Fruit fly (Drosophila melanogaster) whole organism, wandering third instar larva: Measurements from ENCODE around the gene CG12118.

Experiments
- Abd-B ChIP-seq: fragments of >200 bp; optimal IDR thresholded peaks from 2 replicates; lab custom pipeline; 2017; ENCODE audit warnings: missing biosample characterization, missing genetic modification characterization
- CG32264 ChIP-seq: fragments of 200-800 bp; sonication (Bioruptor generic); optimal IDR thresholded peaks from 2 replicates; lab custom pipeline; 2016; ENCODE audit warnings: missing biosample characterization, missing genetic modification characterization
- CG9705 ChIP-seq: fragments of 200-800 bp; sonication (Bioruptor generic); optimal IDR thresholded peaks from 2 replicates; lab custom pipeline; 2018; ENCODE audit warnings: missing biosample characterization, mild to moderate bottlenecking, missing genetic modification characterization
- CrebA ChIP-seq: fragments of 200-800 bp; sonication (Bioruptor generic); optimal IDR thresholded peaks from 2 replicates; lab custom pipeline; 2016; ENCODE audit warnings: missing biosample characterization, mild to moderate bottlenecking, missing genetic modification characterization, borderline replicate concordance
- Dfd ChIP-seq: fragments of >200 bp; optimal IDR thresholded peaks from 2 replicates; lab custom pipeline; 2017; ENCODE audit warnings: missing biosample characterization, missing genetic modification characterization
- Dif ChIP-seq: fragments of 200-275, 200-300 bp; sonication (Bioruptor generic); optimal IDR thresholded peaks from 2 replicates; lab custom pipeline; 2018; ENCODE audit warnings: missing biosample characterization, missing genetic modification characterization; ENCODE audit not compliant: partially characterized antibody
- GATAd ChIP-seq: sonication (Bioruptor generic); optimal IDR thresholded peaks from 2 replicates; lab custom pipeline; 2016; ENCODE audit warnings: missing biosample characterization, missing genetic modification characterization
- HLH106 ChIP-seq: fragments of 200-800 bp; optimal IDR thresholded peaks from 3 replicates; lab custom pipeline; 2019; ENCODE audit warnings: missing biosample characterization, mild to moderate bottlenecking, missing genetic modification characterization, moderate library complexity
- Hnf4 ChIP-seq: fragments of 200-800 bp; sonication (Bioruptor generic); optimal IDR thresholded peaks from 2 replicates; lab custom pipeline; 2016; ENCODE audit warnings: missing biosample characterization, mild to moderate bottlenecking, missing genetic modification characterization
- Hr78 ChIP-seq: fragments of >200 bp; optimal IDR thresholded peaks from 2 replicates; lab custom pipeline; 2017; ENCODE audit warnings: missing biosample characterization, missing genetic modification characterization
- Hr83 ChIP-seq: fragments of 200-300 bp; sonication (Bioruptor generic); optimal IDR thresholded peaks from 2 replicates; lab custom pipeline; 2016; ENCODE audit warnings: missing biosample characterization, mild to moderate bottlenecking, missing genetic modification characterization, moderate library complexity; ENCODE audit not compliant: poor library complexity, severe bottlenecking
- Jra ChIP-seq: sonication (Bioruptor generic); optimal IDR thresholded peaks from 2 replicates; lab custom pipeline; 2016; ENCODE audit warnings: missing biosample characterization, missing genetic modification characterization
- Mio ChIP-seq: sonication (Bioruptor generic); optimal IDR thresholded peaks from 2 replicates; lab custom pipeline; 2016; ENCODE audit warnings: missing biosample characterization, missing genetic modification characterization
- Myc ChIP-seq: fragments of >200 bp; optimal IDR thresholded peaks from 2 replicates; lab custom pipeline; 2017
- N ChIP-seq: fragments of >200 bp; optimal IDR thresholded peaks from 2 replicates; lab custom pipeline; 2018; ENCODE audit warnings: missing biosample characterization, missing external identifiers, missing genetic modification characterization
- OdsH ChIP-seq: fragments of 200-800 bp; sonication (Bioruptor generic); optimal IDR thresholded peaks from 2 replicates; lab custom pipeline; 2016; ENCODE audit warnings: missing biosample characterization, mild to moderate bottlenecking, missing genetic modification characterization
- Rel ChIP-seq, 2 experiments: fragments of 200-800 bp; sonication (Bioruptor generic) in 1 of 2; optimal IDR thresholded peaks; 2 replicates in 1 of 2; 3 replicates in 1 of 2; lab custom pipeline; 2016 to 2019; ENCODE audit warnings: mild to moderate bottlenecking in 2 of 2, missing biosample characterization in 2 of 2, missing genetic modification characterization in 2 of 2, moderate library complexity in 1 of 2
- Sp1 ChIP-seq: fragments of 200-800 bp; sonication (Bioruptor generic); optimal IDR thresholded peaks from 3 replicates; lab custom pipeline; 2019; ENCODE audit warnings: missing biosample characterization, mild to moderate bottlenecking, missing genetic modification characterization, moderate library complexity
- Vsx2 ChIP-seq: fragments of 200-300, 225-300 bp; sonication (Bioruptor generic); optimal IDR thresholded peaks from 2 replicates; lab custom pipeline; 2018; ENCODE audit warnings: missing biosample characterization, missing genetic modification characterization; ENCODE audit not compliant: partially characterized antibody
- br ChIP-seq: fragments of 200-800 bp; sonication (Bioruptor generic); optimal IDR thresholded peaks from 2 replicates; lab custom pipeline; 2016; ENCODE audit warnings: missing biosample characterization, missing genetic modification characterization
- brk ChIP-seq: fragments of 200-800 bp; sonication (Bioruptor generic); optimal IDR thresholded peaks from 2 replicates; lab custom pipeline; 2016; ENCODE audit warnings: missing biosample characterization, mild to moderate bottlenecking, missing genetic modification characterization
- dl ChIP-seq, 2 experiments: fragments of 175-275, 200-275 bp in 1 of 2; fragments of 200-275 bp in 1 of 2; sonication (Bioruptor generic); optimal IDR thresholded peaks; lab custom pipeline; 2018; ENCODE audit warnings: mild to moderate bottlenecking in 2 of 2, missing biosample characterization in 2 of 2, missing genetic modification characterization in 2 of 2, moderate library complexity in 2 of 2; ENCODE audit not compliant: partially characterized antibody in 2 of 2, insufficient read depth in 1 of 2
- dmrt93B ChIP-seq: fragments of 200-800 bp; sonication (Bioruptor generic); optimal IDR thresholded peaks from 2 replicates; lab custom pipeline; 2018; ENCODE audit warnings: missing biosample characterization, mild to moderate bottlenecking, missing genetic modification characterization
- dsf ChIP-seq: sonication (Bioruptor generic); optimal IDR thresholded peaks from 2 replicates; lab custom pipeline; 2016; ENCODE audit warnings: missing biosample characterization, missing genetic modification characterization, borderline replicate concordance
- ey ChIP-seq: fragments of 200-800 bp; sonication (Bioruptor generic); optimal IDR thresholded peaks from 2 replicates; lab custom pipeline; 2016; ENCODE audit warnings: missing biosample characterization, missing genetic modification characterization
- foxo ChIP-seq, 2 experiments: fragments of 200-800 bp; sonication (Bioruptor generic); optimal IDR thresholded peaks; 2 replicates in 1 of 2; 3 replicates in 1 of 2; lab custom pipeline; 2016 to 2017; ENCODE audit warnings: missing biosample characterization in 2 of 2, missing genetic modification characterization in 2 of 2
- fru ChIP-seq: fragments of 200-800 bp; sonication (Bioruptor generic); optimal IDR thresholded peaks from 3 replicates; lab custom pipeline; 2016; ENCODE audit warnings: missing biosample characterization, mild to moderate bottlenecking, missing genetic modification characterization
- h ChIP-seq: fragments of 200-800 bp; sonication (Bioruptor generic); optimal IDR thresholded peaks from 3 replicates; lab custom pipeline; 2016; ENCODE audit warnings: missing biosample characterization, mild to moderate bottlenecking, missing genetic modification characterization
- jim ChIP-seq: fragments of 175-275, 200-325 bp; sonication (Bioruptor generic); optimal IDR thresholded peaks from 2 replicates; lab custom pipeline; 2016; ENCODE audit warnings: missing biosample characterization, mild to moderate bottlenecking, missing genetic modification characterization
- lola ChIP-seq: fragments of >200 bp; optimal IDR thresholded peaks from 2 replicates; lab custom pipeline; 2017; ENCODE audit warnings: missing biosample characterization, missing genetic modification characterization
- pan ChIP-seq: fragments of >200 bp; optimal IDR thresholded peaks from 2 replicates; lab custom pipeline; 2017
- psq ChIP-seq: fragments of 200-800 bp; sonication (Bioruptor generic); optimal IDR thresholded peaks from 3 replicates; lab custom pipeline; 2017; ENCODE audit warnings: missing biosample characterization, mild to moderate bottlenecking, missing genetic modification characterization, moderate library complexity
- rgr ChIP-seq: fragments of 200-800 bp; sonication (Bioruptor generic); optimal IDR thresholded peaks from 3 replicates; lab custom pipeline; 2016; ENCODE audit warnings: missing biosample characterization, mild to moderate bottlenecking, missing genetic modification characterization
- sage ChIP-seq: fragments of 200-800 bp; sonication (Bioruptor generic); optimal IDR thresholded peaks from 2 replicates; lab custom pipeline; 2016; ENCODE audit warnings: missing biosample characterization, mild to moderate bottlenecking, missing genetic modification characterization
- sv ChIP-seq: fragments of 200-800 bp; sonication (Bioruptor generic); optimal IDR thresholded peaks from 3 replicates; lab custom pipeline; 2016; ENCODE audit warnings: missing biosample characterization, missing genetic modification characterization
- tai ChIP-seq: sonication (Bioruptor generic); optimal IDR thresholded peaks from 2 replicates; lab custom pipeline; 2016; ENCODE audit warnings: missing biosample characterization, missing genetic modification characterization
- usp ChIP-seq: fragments of >200 bp; optimal IDR thresholded peaks from 2 replicates; lab custom pipeline; 2017; ENCODE audit warnings: missing biosample characterization, missing genetic modification characterization
- woc ChIP-seq: sonication (Bioruptor generic); optimal IDR thresholded peaks from 2 replicates; lab custom pipeline; 2016; ENCODE audit warnings: missing biosample characterization, mild to moderate bottlenecking, missing genetic modification characterization

Gene CG12118

dm6 chrX:9164510-9165506 is 31.4 kb downstream of the CG12118 start:
- TF ChIP-seq Jra (no peak), woc (peak; percentile 37)

DNA sequence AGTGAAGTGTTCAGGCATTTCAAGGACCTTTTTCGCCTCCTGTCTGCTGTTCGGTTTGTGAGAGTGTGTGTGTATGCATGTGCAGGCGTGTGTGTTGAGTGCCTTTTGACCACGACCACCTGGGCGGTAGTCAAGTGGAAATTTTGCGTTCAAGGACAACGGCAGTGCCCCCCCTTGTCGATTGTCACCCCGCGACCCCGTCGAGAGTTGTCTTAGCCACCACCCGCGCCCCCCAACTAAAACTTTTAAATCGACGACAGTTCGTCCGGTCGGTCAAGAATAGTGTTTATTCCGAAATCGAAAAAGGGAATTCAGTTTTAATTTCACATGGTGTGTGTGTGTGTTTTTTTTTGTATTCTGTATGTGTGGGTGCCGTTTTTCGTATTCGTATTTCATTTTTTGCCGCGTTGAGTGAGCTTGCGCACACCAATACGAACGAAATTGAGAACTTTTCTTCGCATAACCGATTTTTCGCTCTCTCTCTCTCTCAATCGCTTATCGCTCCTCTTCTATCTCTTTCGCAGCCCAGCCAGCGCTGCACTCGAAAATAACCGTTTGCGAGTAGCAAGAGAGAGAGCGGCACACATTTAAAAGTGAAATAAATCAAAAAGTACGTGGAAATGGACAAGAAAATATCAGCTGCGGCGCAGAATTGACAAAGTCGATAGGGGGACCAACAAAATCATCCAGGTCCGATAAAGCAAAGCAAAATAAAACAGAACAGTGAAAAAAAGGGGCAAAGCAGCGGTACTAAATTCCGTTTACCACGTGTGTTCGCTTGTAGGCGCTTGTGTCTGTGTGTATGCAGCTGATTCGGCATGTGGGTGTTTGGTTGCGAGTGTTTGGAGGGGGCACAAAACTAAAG is 32.3 kb downstream of the CG12118 start:
- TF ChIP-seq dsf: no peak
- TF ChIP-seq GATAd (GFP tag; lab: Kevin White, UChicago): no peak
- peak; percentile 44 for TF ChIP-seq N
- no peak for TF ChIP-seq br (GFP tag; lab: Kevin White, UChicago)
- TF ChIP-seq Sp1: no peak
- TF ChIP-seq foxo (GFP tag; optimal IDR thresholded peaks at IDR 0.05; lab: Kevin White, UChicago): no peak
- no peak for TF ChIP-seq dmrt93B (GFP tag; lab: Kevin White, UChicago)
- TF ChIP-seq OdsH (GFP tag; lab: Kevin White, UChicago): no peak
- TF ChIP-seq ey (GFP tag; lab: Kevin White, UChicago): no peak
- no peak for TF ChIP-seq pan (lab: Kevin White, UChicago)
- no peak for TF ChIP-seq sage (GFP tag; lab: Kevin White, UChicago)
- no peak for TF ChIP-seq CG32264 (GFP tag; lab: Kevin White, UChicago)
- TF ChIP-seq psq (GFP tag; lab: Kevin White, UChicago): peak; percentile 50
- TF ChIP-seq usp (GFP tag; lab: Kevin White, UChicago): no peak
- TF ChIP-seq CG9705 (GFP tag; lab: Kevin White, UChicago): no peak
- no peak for TF ChIP-seq lola (GFP tag; lab: Kevin White, UChicago)
- peak; percentile 65 for TF ChIP-seq Rel (GFP tag; optimal IDR thresholded peaks at IDR 0.05; lab: Kevin White, UChicago)
- TF ChIP-seq Rel (tag; optimal IDR thresholded peaks at IDR 0.05; lab: Kevin White, UChicago): peak; percentile 32
- no peak for TF ChIP-seq tai (GFP tag; lab: Kevin White, UChicago)
- no peak for TF ChIP-seq rgr (GFP tag; lab: Kevin White, UChicago)
- no peak for TF ChIP-seq jim
- TF ChIP-seq HLH106 (tag; lab: Kevin White, UChicago): no peak
- no peak for TF ChIP-seq Jra
- TF ChIP-seq h: no peak
- no peak for TF ChIP-seq Hr83
- no peak for TF ChIP-seq Hr78 (GFP tag; lab: Kevin White, UChicago)
- TF ChIP-seq dl (GFP tag; optimal IDR thresholded peaks at IDR 0.05; lab: Kevin White, UChicago; ENCODE audit: insufficient read depth in 1 of 2, partially characterized antibody in 2 of 2): peak; percentile 49 to 56
- peak; percentile 85 for TF ChIP-seq Dif
- peak; percentile 64 for TF ChIP-seq Myc (lab: Kevin White, UChicago)
- TF ChIP-seq woc: no peak
- TF ChIP-seq sv (GFP tag; lab: Kevin White, UChicago): no peak
- no peak for TF ChIP-seq brk (GFP tag; lab: Kevin White, UChicago)
- TF ChIP-seq fru (GFP tag; lab: Kevin White, UChicago): no peak
- TF ChIP-seq Abd-B (GFP tag; lab: Kevin White, UChicago): no peak
- no peak for TF ChIP-seq Dfd (GFP tag; lab: Kevin White, UChicago)
- no peak for TF ChIP-seq Mio (GFP tag; lab: Kevin White, UChicago)
- no peak for TF ChIP-seq Hnf4 (GFP tag; lab: Kevin White, UChicago)
- TF ChIP-seq CrebA (GFP tag; lab: Kevin White, UChicago): no peak
- TF ChIP-seq Vsx2: no peak
- TF ChIP-seq, all 38 proteins: peak for 6
